Worm (Caenorhabditis elegans) whole organism, midembryonic: Measurements from ENCODE around the gene T01D3.1.

ENCODE experiments used
- T22C8.4 ChIP-seq: fragments of 200-800 bp; sonication (Bioruptor generic); IDR thresholded peaks from 2 replicates; pipeline ENCODE4 v1.3.6; 2022; ENCODE audit warnings: missing genetic modification characterization, missing compliant biosample characterization
- cog-1 ChIP-seq: sonication (generic microtip); optimal IDR thresholded peaks from 2 replicates; lab custom pipeline; 2016; ENCODE audit warnings: missing genetic modification characterization, missing compliant biosample characterization
- flt-1 ChIP-seq: fragments of 200-800 bp; sonication (Bioruptor generic); IDR thresholded peaks from 2 replicates; pipeline ENCODE4 v1.3.6; 2022; ENCODE audit warnings: missing genetic modification characterization, missing compliant biosample characterization
- klf-2 ChIP-seq: fragments of 200-800 bp; sonication (Bioruptor generic); conservative IDR thresholded peaks from 2 replicates; pipeline ENCODE4 v1.3.6; 2022; ENCODE audit warnings: missing genetic modification reagents, missing genetic modification characterization, missing compliant biosample characterization
- med-1 ChIP-seq: sonication (generic microtip); optimal IDR thresholded peaks from 2 replicates; lab custom pipeline; 2017; ENCODE audit warnings: missing genetic modification characterization, mild to moderate bottlenecking, missing compliant biosample characterization, antibody characterized with exemption, missing genetic modification reagents; ENCODE audit not compliant: insufficient read depth
- ref-1 ChIP-seq: fragments of 200-800 bp; sonication (Bioruptor generic); conservative IDR thresholded peaks from 2 replicates; pipeline ENCODE4 v1.3.6; 2022; ENCODE audit warnings: missing genetic modification reagents, missing genetic modification characterization, missing compliant biosample characterization
- ztf-23 ChIP-seq: fragments of 200-800 bp; sonication (Bioruptor generic); IDR thresholded peaks from 2 replicates; pipeline ENCODE4 v1.3.6; 2022; ENCODE audit warnings: missing genetic modification reagents, missing genetic modification characterization, missing compliant biosample characterization

ce11 chrV:13655202-13655764 lies 34.4 kb upstream of the T01D3.1 start:
- peak; percentile 69 for TF ChIP-seq cog-1 (tag; lab: Kevin White, UChicago)
- no peak for TF ChIP-seq flt-1
- no peak for TF ChIP-seq T22C8.4 (GFP tag; lab: Robert Waterston, UW)
- TF ChIP-seq med-1 (GFP tag; lab: Kevin White, UChicago), result no peak
- no peak for TF ChIP-seq ref-1
- no peak for TF ChIP-seq ztf-23 (GFP tag; lab: Robert Waterston, UW)
- TF ChIP-seq klf-2 (GFP tag; lab: Robert Waterston, UW), result no peak
